Worm (Caenorhabditis elegans) whole organism, midembryonic: Measurements from ENCODE around the gene E02A10.3.

Experiments
- T22C8.4 ChIP-seq: fragments of 200-800 bp; sonication (Bioruptor generic); IDR thresholded peaks from 2 replicates; pipeline ENCODE4 v1.3.6; 2022; ENCODE audit warnings: missing genetic modification characterization, missing compliant biosample characterization
- flt-1 ChIP-seq: fragments of 200-800 bp; sonication (Bioruptor generic); IDR thresholded peaks from 2 replicates; pipeline ENCODE4 v1.3.6; 2022; ENCODE audit warnings: missing genetic modification characterization, missing compliant biosample characterization
- klf-2 ChIP-seq: fragments of 200-800 bp; sonication (Bioruptor generic); conservative IDR thresholded peaks from 2 replicates; pipeline ENCODE4 v1.3.6; 2022; ENCODE audit warnings: missing genetic modification reagents, missing genetic modification characterization, missing compliant biosample characterization
- med-1 ChIP-seq: sonication (generic microtip); optimal IDR thresholded peaks from 2 replicates; lab custom pipeline; 2017; ENCODE audit warnings: missing genetic modification characterization, mild to moderate bottlenecking, missing compliant biosample characterization, antibody characterized with exemption, missing genetic modification reagents; ENCODE audit not compliant: insufficient read depth
- tab-1 ChIP-seq: fragments of 200-800 bp; sonication (Bioruptor generic); IDR thresholded peaks from 2 replicates; pipeline ENCODE4 v1.3.6; 2022; ENCODE audit warnings: missing genetic modification characterization, missing compliant biosample characterization
- ztf-29 ChIP-seq: fragments of 200-800 bp; sonication (Bioruptor generic); IDR thresholded peaks from 2 replicates; pipeline ENCODE4 v1.3.6; 2022; ENCODE audit warnings: missing genetic modification reagents, missing genetic modification characterization, missing compliant biosample characterization

ce11 chrV:12637238-12637690 lies 57.9 kb downstream of the E02A10.3 start, which contains the start of gene F56H9.2:
- TF ChIP-seq tab-1 = no peak
- TF ChIP-seq T22C8.4 (GFP tag; lab: Robert Waterston, UW) = no peak
- no peak for TF ChIP-seq flt-1 (GFP tag; lab: Robert Waterston, UW)
- no peak for TF ChIP-seq med-1
- TF ChIP-seq ztf-29 (GFP tag; lab: Robert Waterston, UW) = no peak
- no peak for TF ChIP-seq klf-2 (GFP tag; lab: Robert Waterston, UW)
